Worm (Caenorhabditis elegans) whole organism, L4/young adult: Measurements from ENCODE around the gene tag-51.

Experiments
- W03F9.2 ChIP-seq: fragments of 150-350 bp; optimal IDR thresholded peaks from 2 replicates; lab custom pipeline; 2014; ENCODE audit warnings: missing biosample characterization, missing genetic modification characterization
- dao-5 ChIP-seq: sonication (generic microtip); optimal IDR thresholded peaks from 2 replicates; lab custom pipeline; 2016; ENCODE audit warnings: missing genotype, missing genetic modification characterization, moderate library complexity, missing compliant biosample characterization
- him-1 ChIP-seq: sonication (generic microtip); optimal IDR thresholded peaks from 2 replicates; lab custom pipeline; 2016; ENCODE audit warnings: missing genotype, missing genetic modification reagents, missing genetic modification characterization, missing compliant biosample characterization

DNA sequence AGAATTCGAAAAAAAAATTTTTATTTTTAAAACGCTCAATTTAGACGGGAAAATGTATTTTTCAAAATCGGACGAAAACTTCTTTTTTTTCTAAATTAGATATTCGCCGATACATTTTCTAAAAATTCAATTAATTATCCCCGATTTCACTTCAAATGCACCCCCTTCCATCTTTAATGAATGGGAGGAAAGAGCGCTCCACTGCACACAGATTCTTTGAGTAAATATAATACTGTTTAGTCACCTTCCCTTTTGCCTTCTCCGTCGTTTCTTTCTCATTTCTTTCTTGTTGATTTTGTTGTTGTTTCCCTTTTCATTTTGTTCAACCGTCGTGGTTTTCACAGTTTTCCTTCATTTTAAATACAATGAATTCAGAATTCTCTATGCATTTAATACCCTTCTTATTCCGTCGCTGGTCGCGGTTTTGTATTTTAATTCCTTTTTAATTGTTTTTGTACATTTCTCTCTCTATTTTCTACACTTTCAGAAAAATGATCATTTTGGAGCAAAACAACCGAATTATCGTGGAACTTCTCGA is 7.9 kb downstream of the tag-51 start, which contains the start of gene arx-4:
- TF ChIP-seq him-1 (no peak), dao-5 (tag; lab: Kevin White, UChicago) (no peak), W03F9.2 (tag; lab: Kevin White, UChicago) (no peak)
